Worm (Caenorhabditis elegans) whole organism, L2 larva: Measurements from ENCODE around the gene F14H12.17.

Experiments
- R02D3.7 ChIP-seq: fragments of 150-350 bp; optimal IDR thresholded peaks from 2 replicates; lab custom pipeline; 2014; ENCODE audit warnings: missing biosample characterization, missing genetic modification characterization
- blmp-1 ChIP-seq: sonication (generic microtip); optimal IDR thresholded peaks from 2 replicates; lab custom pipeline; 2017; ENCODE audit warnings: missing genetic modification characterization, mild to moderate bottlenecking, missing compliant biosample characterization, antibody characterized with exemption, moderate library complexity; ENCODE audit not compliant: insufficient read depth
- ceh-16 ChIP-seq: fragments of 150-350 bp; optimal IDR thresholded peaks from 2 replicates; lab custom pipeline; 2014; ENCODE audit warnings: missing biosample characterization, missing genetic modification characterization
- elt-3 ChIP-seq: sonication (generic microtip); optimal IDR thresholded peaks from 2 replicates; lab custom pipeline; 2017; ENCODE audit warnings: missing biosample characterization, missing genetic modification characterization
- lin-13 ChIP-seq: fragments of 150-350 bp; optimal IDR thresholded peaks from 2 replicates; lab custom pipeline; 2014; ENCODE audit warnings: missing biosample characterization, missing genetic modification reagents, missing genetic modification characterization
- lin-39 ChIP-seq: fragments of 150-350 bp; optimal IDR thresholded peaks from 2 replicates; lab custom pipeline; 2014; ENCODE audit warnings: missing biosample characterization, missing genetic modification reagents, missing genetic modification characterization
- nhr-12 ChIP-seq: fragments of 150-350 bp; optimal IDR thresholded peaks from 2 replicates; lab custom pipeline; 2014; ENCODE audit warnings: missing biosample characterization, missing genetic modification characterization
- nhr-237 ChIP-seq: fragments of 150-350 bp; optimal IDR thresholded peaks from 2 replicates; lab custom pipeline; 2014; ENCODE audit warnings: missing biosample characterization, missing genetic modification characterization
- skn-1 ChIP-seq: sonication (generic microtip); optimal IDR thresholded peaks from 2 replicates; lab custom pipeline; 2017; ENCODE audit warnings: missing biosample characterization, missing genetic modification characterization
- snpc-4 ChIP-seq: fragments of 150-350 bp; optimal IDR thresholded peaks from 2 replicates; lab custom pipeline; 2014; ENCODE audit warnings: missing biosample characterization, missing genetic modification characterization
- zag-1 ChIP-seq: fragments of 150-350 bp; optimal IDR thresholded peaks from 2 replicates; lab custom pipeline; 2014; ENCODE audit warnings: missing biosample characterization, missing genetic modification characterization
- ztf-1 ChIP-seq: fragments of 200-800 bp; sonication (Bioruptor generic); conservative IDR thresholded peaks from 2 replicates; pipeline ENCODE4 v1.3.6; 2022; ENCODE audit warnings: missing genetic modification characterization, missing compliant biosample characterization
- ztf-11 ChIP-seq: sonication (generic microtip); optimal IDR thresholded peaks from 2 replicates; lab custom pipeline; 2017; ENCODE audit warnings: missing biosample characterization, missing genetic modification characterization

ce11 chrX:4391680-4392079 is 28.6 kb upstream of the F14H12.17 start:
- TF ChIP-seq lin-39 (tag; lab: Kevin White, UChicago) (no peak), nhr-237 (no peak), snpc-4 (tag; lab: Kevin White, UChicago) (no peak), elt-3 (tag; lab: Kevin White, UChicago) (no peak), lin-13 (GFP tag; lab: Kevin White, UChicago) (no peak), ztf-11 (tag; lab: Kevin White, UChicago) (no peak), ceh-16 (tag; lab: Kevin White, UChicago) (no peak), nhr-12 (no peak), skn-1 (no peak), zag-1 (tag; lab: Kevin White, UChicago) (no peak), blmp-1 (no peak), R02D3.7 (tag; lab: Kevin White, UChicago) (no peak), ztf-1 (GFP tag; lab: Robert Waterston, UW) (no peak)
